Worm (Caenorhabditis elegans): ENCODE data around the gene F21C10.6.

- TF ChIP-seq tbx-37 (GFP tag; conservative IDR thresholded peaks at IDR 0.05), result no peak
- TF ChIP-seq hmbx-1 (tag; optimal IDR thresholded peaks at IDR 0.05), result no peak
- TF ChIP-seq ama-1 (optimal IDR thresholded peaks at IDR 0.05), result no peak
- no peak for TF ChIP-seq ceh-13 (GFP tag; optimal IDR thresholded peaks at IDR 0.05)
- no peak for TF ChIP-seq hmg-4 (GFP tag; optimal IDR thresholded peaks at IDR 0.05)
- no peak for TF ChIP-seq tbx-11 (GFP tag; IDR thresholded peaks at IDR 0.05)
- no peak for TF ChIP-seq sea-1 (GFP tag; conservative IDR thresholded peaks at IDR 0.05)
- TF ChIP-seq B0310.2 (tag; optimal IDR thresholded peaks at IDR 0.05), result no peak
- TF ChIP-seq flt-1 (GFP tag; IDR thresholded peaks at IDR 0.05), result no peak
- TF ChIP-seq pes-1 (GFP tag; IDR thresholded peaks at IDR 0.05), result no peak
Measured at ce11 chrV:9078815-9079525, 45.3 kb upstream of the F21C10.6 start.

Data from whole organism, early embryonic.